Fruit fly (Drosophila melanogaster): ENCODE data around the gene Lam.

The Lam gene

DNA sequence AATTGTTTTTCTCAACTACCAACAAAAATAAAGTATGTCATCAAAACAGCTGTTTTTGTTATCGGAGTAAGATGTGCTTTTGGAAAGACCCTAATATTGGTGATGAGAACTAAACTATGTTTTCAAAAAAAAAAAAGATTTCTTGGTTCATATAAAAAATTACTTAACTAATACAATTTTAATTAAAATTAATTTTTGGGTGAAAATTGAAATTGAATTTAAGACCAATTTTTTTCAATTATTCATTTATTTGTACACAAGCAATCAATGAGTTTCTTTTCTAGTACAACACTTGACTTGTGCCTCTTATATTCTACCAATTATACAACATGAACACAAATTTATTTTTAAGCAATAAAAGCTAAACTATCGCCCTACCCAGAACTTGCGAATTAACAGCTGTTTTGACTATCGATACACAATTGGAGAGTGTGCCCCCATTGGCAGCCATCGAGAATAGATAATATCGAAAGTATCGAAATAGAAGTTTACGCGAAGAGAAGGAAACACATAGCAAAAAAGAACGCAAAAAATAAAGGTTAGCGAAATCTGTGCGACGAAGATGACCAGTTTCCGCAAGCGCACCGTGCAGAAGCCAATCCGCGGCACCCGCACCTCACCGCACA, 18.3 kb upstream of the Lam start, which contains the start of the genes Vps52 and Elp4 (continued):
- TF ChIP-seq Bgb (GFP tag; IDR thresholded peaks at IDR 0.05; ENCODE audit: partially characterized antibody) = peak; percentile 71
- no peak for TF ChIP-seq ham (GFP tag; IDR thresholded peaks at IDR 0.05)
- peak; percentile 86 for TF ChIP-seq Med (GFP tag)
- TF ChIP-seq CG14014 (GFP tag; IDR thresholded peaks at IDR 0.05) = peak; percentile 82
- no peak for TF ChIP-seq CG11398 (GFP tag; optimal IDR thresholded peaks at IDR 0.05)
- TF ChIP-seq ems (GFP tag; optimal IDR thresholded peaks at IDR 0.05) = peak; percentile 16
- peak; percentile 67 for TF ChIP-seq CG33557 (GFP tag; optimal IDR thresholded peaks at IDR 0.05)
- peak; percentile 71 for TF ChIP-seq CG7963 (GFP tag; IDR thresholded peaks at IDR 0.05; ENCODE audit: partially characterized antibody)
- TF ChIP-seq CG3281 (GFP tag; optimal IDR thresholded peaks at IDR 0.05) = peak; percentile 78
- TF ChIP-seq Stat92E (GFP tag; optimal IDR thresholded peaks at IDR 0.05) = no peak
- TF ChIP-seq CG30403 (GFP tag; optimal IDR thresholded peaks at IDR 0.05) = peak; percentile 91
- TF ChIP-seq ind (GFP tag; optimal IDR thresholded peaks at IDR 0.05) = peak; percentile 78
- peak; percentile 25 for TF ChIP-seq CG8944 (GFP tag; optimal IDR thresholded peaks at IDR 0.05)
- no peak; the same call in 1 of the 2 replicates for TF ChIP-seq wor (GFP tag; IDR thresholded peaks at IDR 0.05)
- TF ChIP-seq bigmax (GFP tag; optimal IDR thresholded peaks at IDR 0.05) = no peak
- TF ChIP-seq gsb (GFP tag; IDR thresholded peaks at IDR 0.05) = no peak
- TF ChIP-seq Abd-B (GFP tag; optimal IDR thresholded peaks at IDR 0.05) = peak; percentile 80
- peak; percentile 66 for TF ChIP-seq CG32772 (GFP tag; IDR thresholded peaks at IDR 0.05)
- TF ChIP-seq Ets97D (GFP tag; optimal IDR thresholded peaks at IDR 0.05) = peak; percentile 45
- TF ChIP-seq crol (GFP tag; IDR thresholded peaks at IDR 0.05) = no peak
- no peak for TF ChIP-seq Gug (GFP tag; IDR thresholded peaks at IDR 0.05)
- TF ChIP-seq lmd (GFP tag; IDR thresholded peaks at IDR 0.05) = peak; percentile 70
- TF ChIP-seq CG9437 (GFP tag; optimal IDR thresholded peaks at IDR 0.05) = peak; percentile 65
- peak; percentile 29 for TF ChIP-seq Hand (GFP tag; optimal IDR thresholded peaks at IDR 0.05)
- no peak for TF ChIP-seq CG31365 (tag; optimal IDR thresholded peaks at IDR 0.05)
- peak; percentile 83 for TF ChIP-seq CG13424 (tag; optimal IDR thresholded peaks at IDR 0.05)
- TF ChIP-seq B-H1 (GFP tag; IDR thresholded peaks at IDR 0.05) = 0 out of 3 replicates have a peak, but pooled peaks have one; percentile 46
- TF ChIP-seq Pdp1 (GFP tag; optimal IDR thresholded peaks at IDR 0.05) = peak; percentile 52 to 68
- TF ChIP-seq pnt (GFP tag; optimal IDR thresholded peaks at IDR 0.05) = peak; percentile 20
- TF ChIP-seq H2.0 (GFP tag; IDR thresholded peaks at IDR 0.05) = peak; percentile 53
- peak; percentile 17 for TF ChIP-seq Mes4 (GFP tag; optimal IDR thresholded peaks at IDR 0.05)
- TF ChIP-seq tgo (GFP tag; IDR thresholded peaks at IDR 0.05) = peak; percentile 79
- TF ChIP-seq CG9876 (GFP tag; optimal IDR thresholded peaks at IDR 0.05) = peak; percentile 32
- peak in 1 of 2 experiments; percentile 72 for TF ChIP-seq bsh (GFP tag; optimal IDR thresholded peaks at IDR 0.05)
- TF ChIP-seq kah (GFP tag; optimal IDR thresholded peaks at IDR 0.05) = peak; percentile 2
- peak; percentile 71 for TF ChIP-seq bcd (GFP tag; optimal IDR thresholded peaks at IDR 0.05)
- no peak for TF ChIP-seq Dfd (GFP tag; optimal IDR thresholded peaks at IDR 0.05)
- TF ChIP-seq B-H2 (GFP tag; optimal IDR thresholded peaks at IDR 0.05) = peak; percentile 76
- no peak for TF ChIP-seq GATAe (GFP tag; conservative IDR thresholded peaks at IDR 0.05)
- no peak for TF ChIP-seq pita (GFP tag; optimal IDR thresholded peaks at IDR 0.05)
- peak; percentile 85 for TF ChIP-seq CG9727 (GFP tag; optimal IDR thresholded peaks at IDR 0.05)
- TF ChIP-seq CG30020 (tag; optimal IDR thresholded peaks at IDR 0.05) = peak; percentile 82
- peak; percentile 29; the same call in 1 of the 2 replicates for TF ChIP-seq Taf1 (GFP tag; IDR thresholded peaks at IDR 0.05)
- peak; percentile 65 for TF ChIP-seq CG10654 (GFP tag; optimal IDR thresholded peaks at IDR 0.05)
- TF ChIP-seq al (GFP tag; IDR thresholded peaks at IDR 0.05) = peak; percentile 53
- peak; percentile 75 for TF ChIP-seq Blimp-1 (GFP tag; optimal IDR thresholded peaks at IDR 0.05)
- TF ChIP-seq NK7.1 (GFP tag; optimal IDR thresholded peaks at IDR 0.05) = peak; percentile 20
- no peak for TF ChIP-seq ac (GFP tag; optimal IDR thresholded peaks at IDR 0.05)
- peak; percentile 86 for TF ChIP-seq CG2116 (GFP tag; optimal IDR thresholded peaks at IDR 0.05)
- peak; percentile 30 for TF ChIP-seq Dp (GFP tag; optimal IDR thresholded peaks at IDR 0.05)

Measured in whole organism, embryonic.